Worm (Caenorhabditis elegans) whole organism, L2 larva: Measurements from ENCODE around the gene nhr-177.

Source experiments
- gmeb-1 ChIP-seq: fragments of 150-350 bp; optimal IDR thresholded peaks from 2 replicates; lab custom pipeline; 2014; ENCODE audit warnings: missing biosample characterization, missing genetic modification characterization
- nhr-77 ChIP-seq: fragments of 150-350 bp; optimal IDR thresholded peaks from 2 replicates; lab custom pipeline; 2014; ENCODE audit warnings: missing biosample characterization, missing genetic modification characterization

ce11 chrV:1642199-1642598, 32.1 kb downstream of the nhr-177 start, which contains the start of gene Y46H3D.1:
- TF ChIP-seq nhr-77 (no peak), gmeb-1 (tag; lab: Kevin White, UChicago) (no peak)
